Fruit fly (Drosophila melanogaster) whole organism, larva: ENCODE measurements around the gene Arp8.
A peak's percentile ranks its signal among the peaks of the same experiment; 100 is the strongest.
"Not testable (repeated sequence)": the region's sequence is repeated elsewhere in the genome, so short reads cannot be mapped to it uniquely, and the experiment has no call there.

Experiments used
- noc ChIP-seq: fragments of 200-800 bp; sonication (Bioruptor generic); optimal IDR thresholded peaks from 3 replicates; lab custom pipeline; 2019; ENCODE audit warnings: missing biosample characterization, mild to moderate bottlenecking, missing genetic modification characterization, moderate library complexity

Arp8 gene

dm6 chrX:17860711-17861110 lies at the start of gene Arp8, which contains the start of gene CG6769:
Gene Arp8 (minus strand): TSS chrX:17860800.
Gene CG6769 (plus strand): TSS chrX:17861002.
- no peak for TF ChIP-seq noc (tag; lab: Kevin White, UChicago)

dm6 chrX:17907184-17908006 lies 46.8 kb upstream of the Arp8 start, which contains the start of the genes CG7772 and Vps4:
Gene CG7772 (minus strand): TSS chrX:17907261.
Gene Vps4 (plus strand): TSS chrX:17907692.
- no peak for TF ChIP-seq noc (tag; lab: Kevin White, UChicago)

dm6 chrX:17899402-17899801 lies 38.8 kb upstream of the Arp8 start, which contains the start of gene Gss2:
Gene Gss2 (plus strand): TSS chrX:17899702.
- TF ChIP-seq noc (tag; lab: Kevin White, UChicago): not testable (repeated sequence)

dm6 chrX:17889247-17889646 lies 28.6 kb upstream of the Arp8 start, which contains the start of gene Gss1:
Gene Gss1 (plus strand): TSS chrX:17889547.
- not testable (repeated sequence) for TF ChIP-seq noc (tag; lab: Kevin White, UChicago)

- no peak for TF ChIP-seq noc (tag; lab: Kevin White, UChicago)
Observed at dm6 chrX:17887877-17888276, 27.3 kb upstream of the Arp8 start, which contains the start of gene CG6788. Gene CG6788 (plus strand): TSS chrX:17888177.

- no peak for TF ChIP-seq noc (tag; lab: Kevin White, UChicago)
Observed at dm6 chrX:17887208-17887627, 26.6 kb upstream of the Arp8 start, which contains the start of gene mnb. Gene mnb (minus strand): TSS chrX:17887222.

dm6 chrX:17886449-17887207 lies 26.0 kb upstream of the Arp8 start:
- no peak for TF ChIP-seq noc (tag; lab: Kevin White, UChicago)

dm6 chrX:17886107-17886448 lies 25.5 kb upstream of the Arp8 start:
- TF ChIP-seq noc (tag; lab: Kevin White, UChicago): no peak

- TF ChIP-seq noc (tag; lab: Kevin White, UChicago): no peak
Observed at dm6 chrX:17885295-17885694, 24.7 kb upstream of the Arp8 start.

- no peak for TF ChIP-seq noc (tag; lab: Kevin White, UChicago)
Observed at dm6 chrX:17884567-17884966, 24.0 kb upstream of the Arp8 start.

dm6 chrX:17883418-17883817 lies 22.8 kb upstream of the Arp8 start, which contains the start of gene CG12985:
Gene CG12985 (plus strand): TSS chrX:17883718.
- no peak for TF ChIP-seq noc (tag; lab: Kevin White, UChicago)

- TF ChIP-seq noc (tag; lab: Kevin White, UChicago): no peak
Observed at dm6 chrX:17882769-17883168, 22.2 kb upstream of the Arp8 start.

- TF ChIP-seq noc (tag; lab: Kevin White, UChicago): peak; percentile 91
Observed at dm6 chrX:17881138-17882121, 20.8 kb upstream of the Arp8 start.

- TF ChIP-seq noc (tag; lab: Kevin White, UChicago): peak; percentile 99
Observed at dm6 chrX:17880269-17880889, 19.8 kb upstream of the Arp8 start.
